Fruit fly (Drosophila melanogaster) whole organism, embryonic: Measurements from ENCODE around the gene CG32447.

Experiments used
- Ada2b ChIP-seq: fragments of 200-800 bp; sonication (Bioruptor generic); IDR thresholded peaks from 2 replicates; pipeline ENCODE4 v1.3.6; 2022; ENCODE audit warnings: missing biosample characterization, missing genetic modification characterization
- CG10979 ChIP-seq: fragments of 200-800 bp; sonication (Bioruptor generic); optimal IDR thresholded peaks from 2 replicates; lab custom pipeline; 2018; ENCODE audit warnings: missing biosample characterization, mild to moderate bottlenecking, missing genetic modification characterization, moderate library complexity
- CG11560 ChIP-seq: fragments of 200-800 bp; sonication (Bioruptor generic); IDR thresholded peaks from 3 replicates; pipeline ENCODE4 v1.3.6; 2022; ENCODE audit warnings: missing biosample characterization, missing genetic modification characterization
- CG12942 ChIP-seq: fragments of 200-800 bp; sonication (Bioruptor generic); optimal IDR thresholded peaks from 3 replicates; lab custom pipeline; 2016; ENCODE audit warnings: missing biosample characterization, missing genetic modification characterization
- CG13287 ChIP-seq: fragments of 200-800 bp; sonication (Bioruptor generic); IDR thresholded peaks from 2 replicates; pipeline ENCODE4 v1.3.6; 2022; ENCODE audit warnings: missing biosample characterization, missing genetic modification characterization; ENCODE audit not compliant: partially characterized antibody
- CG14667 ChIP-seq: fragments of 200-800 bp; sonication (Bioruptor generic); IDR thresholded peaks from 2 replicates; pipeline ENCODE4 v1.3.6; 2022; ENCODE audit warnings: missing biosample characterization, missing genetic modification characterization
- CG15514 ChIP-seq: fragments of 200-800 bp; sonication (Bioruptor generic); optimal IDR thresholded peaks from 3 replicates; lab custom pipeline; 2017; ENCODE audit warnings: missing biosample characterization, missing genetic modification characterization, mild to moderate bottlenecking, moderate library complexity, missing genetic modification reagents
- CG18262 ChIP-seq: fragments of 200-800 bp; optimal IDR thresholded peaks from 3 replicates; lab custom pipeline; 2019; ENCODE audit warnings: missing biosample characterization, mild to moderate bottlenecking, missing genetic modification characterization, moderate library complexity
- CG18619 ChIP-seq: fragments of 200-800 bp; sonication (Bioruptor generic); optimal IDR thresholded peaks from 3 replicates; lab custom pipeline; 2017; ENCODE audit warnings: missing biosample characterization, mild to moderate bottlenecking, missing genetic modification characterization
- CG2129 ChIP-seq: fragments of 200-800 bp; sonication (Bioruptor generic); IDR thresholded peaks from 2 replicates; pipeline ENCODE4 v1.3.6; 2022; ENCODE audit warnings: missing biosample characterization, missing genetic modification characterization; ENCODE audit not compliant: partially characterized antibody
- CG31224 ChIP-seq: fragments of 200-800 bp; sonication (Bioruptor generic); IDR thresholded peaks from 2 replicates; pipeline ENCODE4 v1.3.6; 2022; ENCODE audit warnings: missing biosample characterization, missing genetic modification characterization
- CG31388 ChIP-seq: fragments of 200-800 bp; sonication (Bioruptor generic); optimal IDR thresholded peaks from 2 replicates; lab custom pipeline; 2016; ENCODE audit warnings: missing biosample characterization, missing genetic modification characterization
- CG32767 ChIP-seq: fragments of 200-800 bp; sonication (Bioruptor generic); IDR thresholded peaks from 2 replicates; pipeline ENCODE4 v1.3.6; 2022; ENCODE audit warnings: missing biosample characterization, missing genetic modification characterization
- CG4328 ChIP-seq: fragments of 200-800 bp; sonication (Bioruptor generic); optimal IDR thresholded peaks from 3 replicates; lab custom pipeline; 2017; ENCODE audit warnings: missing biosample characterization, missing genetic modification reagents, missing genetic modification characterization
- CG4617 ChIP-seq: fragments of 200-800 bp; sonication (Bioruptor generic); optimal IDR thresholded peaks from 3 replicates; lab custom pipeline; 2016; ENCODE audit warnings: missing biosample characterization, missing genetic modification characterization, borderline replicate concordance
- CG7987 ChIP-seq: fragments of 200-800 bp; sonication (Bioruptor generic); optimal IDR thresholded peaks from 2 replicates; lab custom pipeline; 2018; ENCODE audit warnings: missing biosample characterization, mild to moderate bottlenecking, missing genetic modification characterization, moderate library complexity
- Dbx ChIP-seq: fragments of 200-800 bp; sonication (Bioruptor generic); IDR thresholded peaks from 3 replicates; pipeline ENCODE4 v1.3.6; 2022; ENCODE audit warnings: missing biosample characterization, missing genetic modification characterization
- Deaf1 ChIP-seq: fragments of 200-800 bp; optimal IDR thresholded peaks from 3 replicates; lab custom pipeline; 2019; ENCODE audit warnings: missing biosample characterization, mild to moderate bottlenecking, missing genetic modification characterization, moderate library complexity
- Dp ChIP-seq: fragments of 200-800 bp; sonication (Bioruptor generic); optimal IDR thresholded peaks from 2 replicates; lab custom pipeline; 2018; ENCODE audit warnings: missing biosample characterization, mild to moderate bottlenecking, missing genetic modification characterization, moderate library complexity
- ERR ChIP-seq: fragments of 200-800 bp; sonication (Bioruptor generic); optimal IDR thresholded peaks from 2 replicates; lab custom pipeline; 2016; ENCODE audit warnings: missing biosample characterization, missing genetic modification characterization
- Hmr ChIP-seq: fragments of 200-800 bp; sonication (Bioruptor generic); optimal IDR thresholded peaks from 3 replicates; lab custom pipeline; 2017; ENCODE audit warnings: mild to moderate bottlenecking, missing biosample characterization, missing genetic modification reagents, missing genetic modification characterization
- Nf-YB ChIP-seq: fragments of 200-800 bp; sonication (Bioruptor generic); optimal IDR thresholded peaks from 3 replicates; lab custom pipeline; 2019; ENCODE audit warnings: missing biosample characterization, mild to moderate bottlenecking, missing genetic modification characterization, moderate library complexity
- Optix ChIP-seq: fragments of 200-800 bp; sonication (Bioruptor generic); IDR thresholded peaks from 3 replicates; pipeline ENCODE4 v1.3.6; 2022; ENCODE audit warnings: missing biosample characterization, missing genetic modification characterization
- PHDP ChIP-seq: fragments of 200-800 bp; sonication (Bioruptor generic); optimal IDR thresholded peaks from 3 replicates; lab custom pipeline; 2018; ENCODE audit warnings: missing biosample characterization, mild to moderate bottlenecking, missing genetic modification characterization, moderate library complexity
- Ptx1 ChIP-seq: fragments of 200-800 bp; sonication (Bioruptor generic); IDR thresholded peaks from 2 replicates; pipeline ENCODE4 v1.3.6; 2022; ENCODE audit warnings: missing biosample characterization, missing genetic modification characterization
- Sry-δ ChIP-seq: fragments of 200-800 bp; sonication (Bioruptor generic); optimal IDR thresholded peaks from 2 replicates; lab custom pipeline; 2016; ENCODE audit warnings: missing biosample characterization, missing genetic modification characterization
- ap ChIP-seq: fragments of 200-800 bp; sonication (Bioruptor generic); IDR thresholded peaks from 2 replicates; pipeline ENCODE4 v1.3.6; 2022; ENCODE audit warnings: missing biosample characterization, missing genetic modification characterization
- ash1 ChIP-seq: fragments of 200-800 bp; sonication (Bioruptor generic); optimal IDR thresholded peaks from 2 replicates; lab custom pipeline; 2018; ENCODE audit warnings: missing biosample characterization, mild to moderate bottlenecking, missing genetic modification characterization
- bowl ChIP-seq: fragments of 200-800 bp; sonication (Bioruptor generic); IDR thresholded peaks from 2 replicates; pipeline ENCODE4 v1.3.6; 2022; ENCODE audit warnings: missing biosample characterization, missing genetic modification characterization
- cad ChIP-seq: fragments of >200 bp; optimal IDR thresholded peaks from 2 replicates; lab custom pipeline; 2017; ENCODE audit warnings: missing biosample characterization, missing genetic modification characterization
- chif ChIP-seq, 2 experiments: fragments of 200-800 bp; sonication (Bioruptor generic); optimal IDR thresholded peaks; 3 replicates each; lab custom pipeline; 2016; ENCODE audit warnings: missing biosample characterization in 2 of 2, missing genetic modification characterization in 2 of 2
- crc ChIP-seq: fragments of 200-800 bp; sonication (Bioruptor generic); optimal IDR thresholded peaks from 2 replicates; lab custom pipeline; 2016; ENCODE audit warnings: missing biosample characterization, missing genetic modification characterization
- danr ChIP-seq: fragments of 200-800 bp; sonication (Bioruptor generic); IDR thresholded peaks from 2 replicates; pipeline ENCODE4 v1.3.6; 2022; ENCODE audit warnings: missing biosample characterization, missing genetic modification characterization
- fd64A ChIP-seq: fragments of 200-800 bp; sonication (Bioruptor generic); optimal IDR thresholded peaks from 3 replicates; lab custom pipeline; 2018; ENCODE audit warnings: missing biosample characterization, mild to moderate bottlenecking, missing genetic modification characterization
- gfzf ChIP-seq: fragments of 200-800 bp; sonication (Bioruptor generic); optimal IDR thresholded peaks from 2 replicates; lab custom pipeline; 2016; ENCODE audit warnings: missing biosample characterization, mild to moderate bottlenecking, missing genetic modification characterization, moderate library complexity
- gro ChIP-seq: fragments of 200-800 bp; sonication (Bioruptor generic); optimal IDR thresholded peaks from 2 replicates; lab custom pipeline; 2016; ENCODE audit warnings: missing biosample characterization, missing genetic modification characterization
- gt ChIP-seq: fragments of 200-800 bp; sonication (Bioruptor generic); IDR thresholded peaks from 2 replicates; pipeline ENCODE4 v1.3.6; 2022; ENCODE audit warnings: missing biosample characterization, missing genetic modification characterization
- insv ChIP-seq, 2 experiments: fragments of 200-800 bp; sonication (Bioruptor generic); optimal IDR thresholded peaks; 3 replicates each; lab custom pipeline; 2016 to 2018; ENCODE audit warnings: missing biosample characterization in 2 of 2, missing genetic modification characterization in 2 of 2
- inv ChIP-seq: fragments of 200-800 bp; sonication (Bioruptor generic); IDR thresholded peaks from 2 replicates; pipeline ENCODE4 v1.3.6; 2022; ENCODE audit warnings: missing biosample characterization, missing genetic modification characterization; ENCODE audit not compliant: partially characterized antibody
- luna ChIP-seq: fragments of 200-800 bp; sonication (Bioruptor generic); optimal IDR thresholded peaks from 2 replicates; lab custom pipeline; 2016; ENCODE audit warnings: missing biosample characterization, missing genetic modification characterization
- maf-S ChIP-seq: fragments of 200-800 bp; sonication (Bioruptor generic); optimal IDR thresholded peaks from 2 replicates; lab custom pipeline; 2016; ENCODE audit warnings: missing biosample characterization, missing genetic modification characterization
- nerfin-2 ChIP-seq: fragments of 200-800 bp; sonication (Bioruptor generic); IDR thresholded peaks from 2 replicates; pipeline ENCODE4 v1.3.6; 2022; ENCODE audit warnings: missing biosample characterization, missing genetic modification characterization; ENCODE audit not compliant: partially characterized antibody
- nom ChIP-seq: fragments of 200-800 bp; sonication (Bioruptor generic); optimal IDR thresholded peaks from 2 replicates; lab custom pipeline; 2017; ENCODE audit warnings: missing biosample characterization, missing genetic modification characterization, mild to moderate bottlenecking, moderate library complexity, missing genetic modification reagents
- phol ChIP-seq: fragments of 200-800 bp; sonication (Bioruptor generic); optimal IDR thresholded peaks from 3 replicates; lab custom pipeline; 2018; ENCODE audit warnings: missing biosample characterization, mild to moderate bottlenecking, missing genetic modification characterization, moderate library complexity
- pzg ChIP-seq: fragments of 200-800 bp; sonication (Bioruptor generic); optimal IDR thresholded peaks from 3 replicates; lab custom pipeline; 2018; ENCODE audit warnings: missing biosample characterization, mild to moderate bottlenecking, missing genetic modification characterization, moderate library complexity
- row ChIP-seq: fragments of 200-800 bp; sonication (Bioruptor generic); IDR thresholded peaks from 3 replicates; pipeline ENCODE4 v1.3.6; 2022; ENCODE audit warnings: missing biosample characterization, missing genetic modification characterization
- sens ChIP-seq: fragments of 200-800 bp; sonication (Bioruptor generic); peaks from one replicate; lab custom pipeline; 2016; ENCODE audit warnings: missing biosample characterization, missing genetic modification characterization
- so ChIP-seq: fragments of 200-800 bp; sonication (Bioruptor generic); IDR thresholded peaks from 3 replicates; pipeline ENCODE4 v1.3.6; 2022; ENCODE audit warnings: missing biosample characterization, missing genetic modification characterization
- sug ChIP-seq: fragments of 200-800 bp; optimal IDR thresholded peaks from 2 replicates; lab custom pipeline; 2019; ENCODE audit warnings: missing biosample characterization, mild to moderate bottlenecking, missing genetic modification characterization, moderate library complexity
- wek ChIP-seq: fragments of 200-800 bp; sonication (Bioruptor generic); optimal IDR thresholded peaks from 3 replicates; lab custom pipeline; 2018; ENCODE audit warnings: missing biosample characterization, mild to moderate bottlenecking, missing genetic modification characterization, moderate library complexity
- zfh2 ChIP-seq: fragments of 200-800 bp; sonication (Bioruptor generic); optimal IDR thresholded peaks from 2 replicates; lab custom pipeline; 2016; ENCODE audit warnings: missing biosample characterization, missing genetic modification characterization

The CG32447 gene

dm6 chr3L:21728616-21729047 is 22.5 kb upstream of the CG32447 start, which contains the start of the genes CG11247 and Polr2H (continued):
- peak; percentile 99 for TF ChIP-seq row (GFP tag; lab: Robert Waterston, UW)
- TF ChIP-seq so (GFP tag; lab: Robert Waterston, UW) = peak; percentile 85
- TF ChIP-seq CG31388 (GFP tag; lab: Kevin White, UChicago) = peak; percentile 71
- no peak for TF ChIP-seq nom (GFP tag; lab: Kevin White, UChicago)
- TF ChIP-seq insv (GFP tag; optimal IDR thresholded peaks at IDR 0.05; lab: Kevin White, UChicago) = peak in 1 of 2 experiments; percentile 47
- peak; percentile 52 for TF ChIP-seq Nf-YB
- TF ChIP-seq gro = peak; percentile 91
- TF ChIP-seq phol (tag; lab: Kevin White, UChicago) = peak; percentile 94
- peak; percentile 18 for TF ChIP-seq fd64A (GFP tag; lab: Kevin White, UChicago)
- TF ChIP-seq Sry-δ (GFP tag; lab: Kevin White, UChicago) = peak; percentile 99
- peak; percentile 77; the same call in 1 of the 2 replicates for TF ChIP-seq CG32767
- TF ChIP-seq CG31224 (GFP tag; lab: Robert Waterston, UW) = peak; percentile 82
- TF ChIP-seq Dp (GFP tag; lab: Kevin White, UChicago) = peak; percentile 15
- no peak for TF ChIP-seq cad (GFP tag; lab: Kevin White, UChicago)
- TF ChIP-seq Hmr (GFP tag; lab: Kevin White, UChicago) = peak; percentile 83
- peak; percentile 88 for TF ChIP-seq Ada2b
- peak; percentile 81 for TF ChIP-seq pzg (GFP tag; lab: Kevin White, UChicago)
- TF ChIP-seq gt (GFP tag; lab: Robert Waterston, UW) = peak; percentile 89
- TF ChIP-seq maf-S (GFP tag; lab: Kevin White, UChicago) = peak; percentile 93
- TF ChIP-seq gfzf (GFP tag; lab: Kevin White, UChicago) = peak; percentile 60
- TF ChIP-seq CG10979 = peak; percentile 81
- TF ChIP-seq crc (GFP tag; lab: Kevin White, UChicago) = peak; percentile 84
- peak; percentile 77 for TF ChIP-seq CG18619 (GFP tag; lab: Kevin White, UChicago)
- TF ChIP-seq sens (GFP tag; lab: Kevin White, UChicago) = peak; percentile 98
- TF ChIP-seq CG7987 (GFP tag; lab: Kevin White, UChicago) = peak; percentile 55
- TF ChIP-seq inv (GFP tag; lab: Robert Waterston, UW) = peak; percentile 76
- TF ChIP-seq chif (GFP tag; optimal IDR thresholded peaks at IDR 0.05; lab: Kevin White, UChicago) = peak; percentile 92 to 96
- peak; percentile 82 for TF ChIP-seq CG11560 (tag; lab: Robert Waterston, UW)
- peak; percentile 89 for TF ChIP-seq danr (GFP tag; lab: Robert Waterston, UW)
- TF ChIP-seq CG2129 = peak; percentile 59
- peak; percentile 93 for TF ChIP-seq Dbx
- TF ChIP-seq CG18262 (tag; lab: Kevin White, UChicago) = peak; percentile 81
- peak; percentile 91 for TF ChIP-seq CG14667 (GFP tag; lab: Robert Waterston, UW)
- peak; percentile 97 for TF ChIP-seq zfh2 (GFP tag; lab: Kevin White, UChicago)
- TF ChIP-seq CG12942 (GFP tag; lab: Kevin White, UChicago) = peak; percentile 94
- TF ChIP-seq CG4617 (GFP tag; lab: Kevin White, UChicago) = peak; percentile 99
- TF ChIP-seq Deaf1 (tag; lab: Kevin White, UChicago) = no peak
- peak; percentile 96 for TF ChIP-seq Ptx1 (GFP tag; lab: Robert Waterston, UW)
- peak; percentile 94 for TF ChIP-seq Optix (GFP tag; lab: Robert Waterston, UW)
- peak; percentile 77 for TF ChIP-seq ap (GFP tag; lab: Robert Waterston, UW)
- TF ChIP-seq bowl (GFP tag; lab: Robert Waterston, UW) = peak; percentile 69; the same call in 1 of the 2 replicates
- TF ChIP-seq CG4328 (GFP tag; lab: Kevin White, UChicago) = peak; percentile 69
- TF ChIP-seq ERR (GFP tag; lab: Kevin White, UChicago) = peak; percentile 79
- TF ChIP-seq nerfin-2 = peak; percentile 60
- TF ChIP-seq CG15514 = peak; percentile 72
- TF ChIP-seq CG13287 = peak; percentile 85
- TF ChIP-seq luna (GFP tag; lab: Kevin White, UChicago) = peak; percentile 84
- TF ChIP-seq ash1 (GFP tag; lab: Kevin White, UChicago) = no peak
- peak; percentile 49 for TF ChIP-seq wek (GFP tag; lab: Kevin White, UChicago)
- peak; percentile 80 for TF ChIP-seq PHDP
- peak; percentile 88 for TF ChIP-seq sug (tag; lab: Kevin White, UChicago)
